Worm (Caenorhabditis elegans) whole organism, L2 larva: ENCODE results near the gene nas-38.

Experiments
- alr-1 ChIP-seq: fragments of 150-350 bp; optimal IDR thresholded peaks from 2 replicates; lab custom pipeline; 2014; ENCODE audit warnings: missing biosample characterization, missing genetic modification characterization
- ama-1 ChIP-seq: fragments of 150-350 bp; optimal IDR thresholded peaks from 2 replicates; lab custom pipeline; 2018; ENCODE audit warnings: inconsistent platforms
- ceh-82 ChIP-seq: fragments of 150-350 bp; optimal IDR thresholded peaks from 2 replicates; lab custom pipeline; 2014; ENCODE audit warnings: missing biosample characterization, missing genetic modification characterization
- egl-27 ChIP-seq: sonication (generic microtip); optimal IDR thresholded peaks from 3 replicates; lab custom pipeline; 2017; ENCODE audit warnings: missing biosample characterization, missing genetic modification reagents, missing genetic modification characterization
- elt-1 ChIP-seq: fragments of 150-350 bp; optimal IDR thresholded peaks from 2 replicates; lab custom pipeline; 2014; ENCODE audit warnings: missing biosample characterization, missing genetic modification characterization
- lin-39 ChIP-seq: fragments of 150-350 bp; optimal IDR thresholded peaks from 2 replicates; lab custom pipeline; 2014; ENCODE audit warnings: missing biosample characterization, missing genetic modification reagents, missing genetic modification characterization
- mdl-1 ChIP-seq, 2 experiments: fragments of 150-350 bp in 1 of 2; sonication (generic microtip) in 1 of 2; optimal IDR thresholded peaks; 2 replicates each; lab custom pipeline; 2017; ENCODE audit warnings: missing biosample characterization in 2 of 2, missing genetic modification characterization in 2 of 2
- nhr-10 ChIP-seq: sonication (generic microtip); optimal IDR thresholded peaks from 2 replicates; lab custom pipeline; 2017; ENCODE audit warnings: missing biosample characterization, missing genetic modification characterization
- nhr-129 ChIP-seq: fragments of 150-350 bp; optimal IDR thresholded peaks from 2 replicates; lab custom pipeline; 2014; ENCODE audit warnings: missing biosample characterization, missing genetic modification characterization
- nhr-21 ChIP-seq: fragments of 150-350 bp; optimal IDR thresholded peaks from 2 replicates; lab custom pipeline; 2014; ENCODE audit warnings: missing biosample characterization, missing genetic modification characterization
- nhr-6 ChIP-seq: fragments of 150-350 bp; optimal IDR thresholded peaks from 2 replicates; lab custom pipeline; 2014; ENCODE audit warnings: missing biosample characterization, missing genetic modification characterization
- snpc-4 ChIP-seq: fragments of 150-350 bp; optimal IDR thresholded peaks from 2 replicates; lab custom pipeline; 2014; ENCODE audit warnings: missing biosample characterization, missing genetic modification characterization
- ztf-4 ChIP-seq: fragments of 150-350 bp; optimal IDR thresholded peaks from 2 replicates; lab custom pipeline; 2014; ENCODE audit warnings: missing biosample characterization, missing genetic modification characterization

ce11 chrX:530011-530410 is 27.9 kb upstream of the nas-38 start, which contains the start of gene ugt-46:
- TF ChIP-seq nhr-10 (tag; lab: Kevin White, UChicago) (no peak), ama-1 (no peak), snpc-4 (tag; lab: Kevin White, UChicago) (no peak), lin-39 (no peak), nhr-6 (tag; lab: Kevin White, UChicago) (no peak), ceh-82 (tag; lab: Kevin White, UChicago) (no peak), nhr-129 (tag; lab: Kevin White, UChicago) (no peak), nhr-21 (no peak), ztf-4 (tag; lab: Kevin White, UChicago) (no peak), elt-1 (no peak), egl-27 (no peak), mdl-1 (tag; optimal IDR thresholded peaks at IDR 0.05; lab: Kevin White, UChicago) (no peak), alr-1 (tag; lab: Kevin White, UChicago) (no peak)
